ENCODE assay signal across 5 fruit fly cellular contexts in genomic region chrX:5332259-5332862, dm6.
TF ChIP-seq lines count a peak whose summit lies in the region.

CanB (plus strand) TSS chrX:5332499.

- no peak for TF ChIP-seq CTCF in whole organism, embryonic (GFP tag; optimal IDR thresholded peaks at IDR 0.05; lab: Kevin White, UChicago)

TF ChIP-seq in whole organism, adult, 20 proteins besides CTCF, POLR2A, EP300 and RAD21:
- TF ChIP-seq cic (GFP tag; optimal IDR thresholded peaks at IDR 0.05; lab: Kevin White, UChicago) (no peak), bab1 (GFP tag; optimal IDR thresholded peaks at IDR 0.05; lab: Kevin White, UChicago) (peak; percentile 35)

TF ChIP-seq in whole organism, embryonic, 481 proteins besides CTCF, POLR2A, EP300 and RAD21 (continues in another document):
- TF ChIP-seq Med (GFP tag; lab: Kevin White, UChicago): peak; percentile 88
- peak; percentile 11 for TF ChIP-seq Fer1 (GFP tag; optimal IDR thresholded peaks at IDR 0.05; lab: Kevin White, UChicago)
- TF ChIP-seq az2 (GFP tag; optimal IDR thresholded peaks at IDR 0.05; lab: Kevin White, UChicago): peak; percentile 7
- TF ChIP-seq CG9437 (GFP tag; optimal IDR thresholded peaks at IDR 0.05; lab: Kevin White, UChicago): no peak
- no peak for TF ChIP-seq sug (tag; optimal IDR thresholded peaks at IDR 0.05; lab: Kevin White, UChicago)
- peak; percentile 57 for TF ChIP-seq bbx (GFP tag; IDR thresholded peaks at IDR 0.05; lab: Robert Waterston, UW; ENCODE audit: partially characterized antibody)
- peak; percentile 31 for TF ChIP-seq gro (GFP tag; optimal IDR thresholded peaks at IDR 0.05; lab: Kevin White, UChicago)
- peak; percentile 13 for TF ChIP-seq CG4424 (GFP tag; optimal IDR thresholded peaks at IDR 0.05; lab: Kevin White, UChicago)
- no peak for TF ChIP-seq CG11723 (GFP tag; optimal IDR thresholded peaks at IDR 0.05; lab: Kevin White, UChicago)
- TF ChIP-seq hth (optimal IDR thresholded peaks at IDR 0.05; lab: Kevin White, UChicago): no peak
- TF ChIP-seq al (GFP tag; IDR thresholded peaks at IDR 0.05; lab: Robert Waterston, UW): no peak
- no peak for TF ChIP-seq CG8281 (tag; optimal IDR thresholded peaks at IDR 0.05; lab: Kevin White, UChicago)
- TF ChIP-seq fu2 (GFP tag; optimal IDR thresholded peaks at IDR 0.05; lab: Kevin White, UChicago): no peak
- TF ChIP-seq Dll (GFP tag; IDR thresholded peaks at IDR 0.05; lab: Robert Waterston, UW; ENCODE audit: partially characterized antibody): peak; percentile 74
- TF ChIP-seq amos (GFP tag; IDR thresholded peaks at IDR 0.05; lab: Robert Waterston, UW; ENCODE audit: partially characterized antibody): peak; percentile 73
- TF ChIP-seq oc (tag; optimal IDR thresholded peaks at IDR 0.05; lab: Kevin White, UChicago): no peak
- TF ChIP-seq Dek (tag; optimal IDR thresholded peaks at IDR 0.05; lab: Kevin White, UChicago): no peak
- peak; percentile 30 for TF ChIP-seq Hmr (GFP tag; optimal IDR thresholded peaks at IDR 0.05; lab: Kevin White, UChicago)
- no peak for TF ChIP-seq CG6813 (GFP tag; optimal IDR thresholded peaks at IDR 0.05; lab: Kevin White, UChicago)
- no peak for TF ChIP-seq CG6654 (GFP tag; optimal IDR thresholded peaks at IDR 0.05; lab: Kevin White, UChicago)
- TF ChIP-seq stwl (tag; optimal IDR thresholded peaks at IDR 0.05; lab: Kevin White, UChicago): peak; percentile 42
- no peak for TF ChIP-seq CG17359 (tag; optimal IDR thresholded peaks at IDR 0.05; lab: Kevin White, UChicago)
- TF ChIP-seq cas (GFP tag; IDR thresholded peaks at IDR 0.05; lab: Robert Waterston, UW): no peak

TF ChIP-seq in whole organism, prepupa, 60 proteins besides CTCF, POLR2A, EP300 and RAD21 (continues in another document):
- TF ChIP-seq esn (GFP tag; optimal IDR thresholded peaks at IDR 0.05; lab: Kevin White, UChicago) (peak; percentile 47), pdm3 (GFP tag; optimal IDR thresholded peaks at IDR 0.05; lab: Kevin White, UChicago) (no peak), CG3919 (GFP tag; optimal IDR thresholded peaks at IDR 0.05; lab: Kevin White, UChicago) (peak; percentile 47), cyc (GFP tag; optimal IDR thresholded peaks at IDR 0.05; lab: Kevin White, UChicago) (peak; percentile 27), achi (GFP tag; optimal IDR thresholded peaks at IDR 0.05; lab: Kevin White, UChicago) (peak; percentile 24), Blimp-1 (GFP tag; optimal IDR thresholded peaks at IDR 0.05; lab: Kevin White, UChicago) (no peak), CG11762 (GFP tag; optimal IDR thresholded peaks at IDR 0.05; lab: Kevin White, UChicago; ENCODE audit: insufficient read depth) (no peak), CG8119 (GFP tag; IDR thresholded peaks at IDR 0.05; lab: Robert Waterston, UW) (no peak), vri (GFP tag; optimal IDR thresholded peaks at IDR 0.05; lab: Kevin White, UChicago) (no peak), Eip78C (GFP tag; lab: Kevin White, UChicago) (peak; percentile 78), dsx (GFP tag; optimal IDR thresholded peaks at IDR 0.05; lab: Kevin White, UChicago; ENCODE audit: poor library complexity, severe bottlenecking) (no peak), Gug (GFP tag; IDR thresholded peaks at IDR 0.05; lab: Robert Waterston, UW) (no peak), CG32006 (GFP tag; optimal IDR thresholded peaks at IDR 0.05; lab: Kevin White, UChicago) (no peak), CG9139 (GFP tag; optimal IDR thresholded peaks at IDR 0.05; lab: Kevin White, UChicago) (no peak), net (GFP tag; optimal IDR thresholded peaks at IDR 0.05; lab: Kevin White, UChicago) (peak; percentile 2), CG4318 (GFP tag; optimal IDR thresholded peaks at IDR 0.05; lab: Kevin White, UChicago) (no peak), salr (GFP tag; optimal IDR thresholded peaks at IDR 0.05; lab: Kevin White, UChicago) (no peak), lz (GFP tag; optimal IDR thresholded peaks at IDR 0.05; lab: Kevin White, UChicago) (peak; percentile 10), fkh (GFP tag; optimal IDR thresholded peaks at IDR 0.05; lab: Kevin White, UChicago) (no peak), Hr39 (GFP tag; optimal IDR thresholded peaks at IDR 0.05; lab: Kevin White, UChicago) (peak; percentile 23), acj6 (GFP tag; optimal IDR thresholded peaks at IDR 0.05; lab: Kevin White, UChicago) (peak; percentile 24), fd85E (GFP tag; optimal IDR thresholded peaks at IDR 0.05; lab: Kevin White, UChicago) (no peak), ss (GFP tag; optimal IDR thresholded peaks at IDR 0.05; lab: Kevin White, UChicago) (no peak), topi (GFP tag; optimal IDR thresholded peaks at IDR 0.05; lab: Kevin White, UChicago) (peak; percentile 24)

TF ChIP-seq in whole organism, pupa, 21 proteins besides CTCF, POLR2A, EP300 and RAD21:
- TF ChIP-seq CG4496 (GFP tag; IDR thresholded peaks at IDR 0.05; lab: Robert Waterston, UW) (peak; percentile 75), CG8159 (tag; optimal IDR thresholded peaks at IDR 0.05; lab: Kevin White, UChicago) (no peak), CG13204 (GFP tag; optimal IDR thresholded peaks at IDR 0.05; lab: Kevin White, UChicago) (no peak), CG12605 (GFP tag; IDR thresholded peaks at IDR 0.05; lab: Robert Waterston, UW) (0 out of 2 replicates have a peak, but pooled peaks have one; percentile 22)
TF ChIP-seq in whole organism, pupa: peak in this region for 2.

TF ChIP-seq in whole organism, wandering third instar larva, 38 proteins besides CTCF, POLR2A, EP300 and RAD21:
- peak; percentile 3 for TF ChIP-seq rgr (GFP tag; optimal IDR thresholded peaks at IDR 0.05; lab: Kevin White, UChicago)
- TF ChIP-seq Dif (GFP tag; optimal IDR thresholded peaks at IDR 0.05; lab: Kevin White, UChicago; ENCODE audit: partially characterized antibody): no peak
- TF ChIP-seq Jra (GFP tag; optimal IDR thresholded peaks at IDR 0.05; lab: Kevin White, UChicago): no peak
- TF ChIP-seq lola (GFP tag; optimal IDR thresholded peaks at IDR 0.05; lab: Kevin White, UChicago): no peak
- no peak for TF ChIP-seq Mio (GFP tag; optimal IDR thresholded peaks at IDR 0.05; lab: Kevin White, UChicago)
- no peak for TF ChIP-seq fru (GFP tag; optimal IDR thresholded peaks at IDR 0.05; lab: Kevin White, UChicago)
- TF ChIP-seq woc (GFP tag; optimal IDR thresholded peaks at IDR 0.05; lab: Kevin White, UChicago): peak; percentile 68
- TF ChIP-seq OdsH (GFP tag; optimal IDR thresholded peaks at IDR 0.05; lab: Kevin White, UChicago): no peak
- peak; percentile 51 for TF ChIP-seq Hr83 (GFP tag; optimal IDR thresholded peaks at IDR 0.05; lab: Kevin White, UChicago; ENCODE audit: poor library complexity, severe bottlenecking)
- no peak for TF ChIP-seq Hnf4 (GFP tag; optimal IDR thresholded peaks at IDR 0.05; lab: Kevin White, UChicago)
- TF ChIP-seq Dfd (GFP tag; optimal IDR thresholded peaks at IDR 0.05; lab: Kevin White, UChicago): no peak
- no peak for TF ChIP-seq ey (GFP tag; optimal IDR thresholded peaks at IDR 0.05; lab: Kevin White, UChicago)
- TF ChIP-seq sage (GFP tag; optimal IDR thresholded peaks at IDR 0.05; lab: Kevin White, UChicago): no peak
- no peak for TF ChIP-seq HLH106 (tag; optimal IDR thresholded peaks at IDR 0.05; lab: Kevin White, UChicago)
- no peak for TF ChIP-seq Rel (GFP tag; optimal IDR thresholded peaks at IDR 0.05; lab: Kevin White, UChicago)
- no peak for TF ChIP-seq Rel (tag; optimal IDR thresholded peaks at IDR 0.05; lab: Kevin White, UChicago)
- no peak for TF ChIP-seq jim (GFP tag; optimal IDR thresholded peaks at IDR 0.05; lab: Kevin White, UChicago)
- TF ChIP-seq pan (optimal IDR thresholded peaks at IDR 0.05; lab: Kevin White, UChicago): no peak
- peak; percentile 6 for TF ChIP-seq Myc (optimal IDR thresholded peaks at IDR 0.05; lab: Kevin White, UChicago)
- peak; percentile 23 for TF ChIP-seq h (GFP tag; optimal IDR thresholded peaks at IDR 0.05; lab: Kevin White, UChicago)
- TF ChIP-seq GATAd (GFP tag; optimal IDR thresholded peaks at IDR 0.05; lab: Kevin White, UChicago): no peak
- no peak for TF ChIP-seq Sp1 (GFP tag; optimal IDR thresholded peaks at IDR 0.05; lab: Kevin White, UChicago)
- TF ChIP-seq CG32264 (GFP tag; optimal IDR thresholded peaks at IDR 0.05; lab: Kevin White, UChicago): no peak
- TF ChIP-seq Vsx2 (GFP tag; optimal IDR thresholded peaks at IDR 0.05; lab: Kevin White, UChicago; ENCODE audit: partially characterized antibody): no peak
